Fruit fly (Drosophila melanogaster) whole organism, embryonic: Measurements from ENCODE around the gene Art4.

ENCODE experiments used
- Atf3 ChIP-seq: fragments of 200-800 bp; sonication (Bioruptor generic); optimal IDR thresholded peaks from 3 replicates; lab custom pipeline; 2016; ENCODE audit warnings: missing biosample characterization, missing genetic modification characterization
- CG10267 ChIP-seq: fragments of 200-800 bp; sonication (Bioruptor generic); optimal IDR thresholded peaks from 2 replicates; lab custom pipeline; 2018; ENCODE audit warnings: missing biosample characterization, mild to moderate bottlenecking, missing genetic modification characterization, moderate library complexity
- CG10321 ChIP-seq: fragments of 200-800 bp; sonication (Bioruptor generic); IDR thresholded peaks from 2 replicates; pipeline ENCODE4 v1.3.6; 2022; ENCODE audit warnings: missing biosample characterization, missing genetic modification characterization
- CG10959 ChIP-seq: fragments of 200-800 bp; sonication (Bioruptor generic); IDR thresholded peaks from 2 replicates; pipeline ENCODE4 v1.3.6; 2022; ENCODE audit warnings: missing biosample characterization, missing genetic modification characterization
- CG11093 ChIP-seq: fragments of 200-800 bp; sonication (Bioruptor generic); IDR thresholded peaks from 3 replicates; pipeline ENCODE4 v1.3.6; 2022; ENCODE audit warnings: missing biosample characterization, missing genetic modification characterization
- CG11398 ChIP-seq: fragments of 200-800 bp; sonication (Bioruptor generic); optimal IDR thresholded peaks from 2 replicates; lab custom pipeline; 2016; ENCODE audit warnings: missing biosample characterization, missing genetic modification characterization
- CG11504 ChIP-seq: fragments of 200-800 bp; sonication (Bioruptor generic); optimal IDR thresholded peaks from 3 replicates; lab custom pipeline; 2019; ENCODE audit warnings: missing biosample characterization, mild to moderate bottlenecking, missing genetic modification characterization, moderate library complexity
- CG11560 ChIP-seq: fragments of 200-800 bp; sonication (Bioruptor generic); IDR thresholded peaks from 3 replicates; pipeline ENCODE4 v1.3.6; 2022; ENCODE audit warnings: missing biosample characterization, missing genetic modification characterization
- CG12391 ChIP-seq: fragments of 200-800 bp; sonication (Bioruptor generic); optimal IDR thresholded peaks from 3 replicates; lab custom pipeline; 2018; ENCODE audit warnings: missing biosample characterization, mild to moderate bottlenecking, missing genetic modification characterization, moderate library complexity
- CG1529 ChIP-seq: fragments of 200-800 bp; sonication (Bioruptor generic); optimal IDR thresholded peaks from 3 replicates; lab custom pipeline; 2018; ENCODE audit warnings: missing biosample characterization, missing genetic modification characterization
- CG42726 ChIP-seq: fragments of 200-800 bp; sonication (Bioruptor generic); IDR thresholded peaks from 2 replicates; pipeline ENCODE4 v1.3.6; 2022; ENCODE audit warnings: missing biosample characterization, missing genetic modification characterization; ENCODE audit not compliant: partially characterized antibody
- CG6813 ChIP-seq: fragments of 200-800 bp; sonication (Bioruptor generic); optimal IDR thresholded peaks from 2 replicates; lab custom pipeline; 2017; ENCODE audit warnings: missing biosample characterization, missing genetic modification characterization, mild to moderate bottlenecking, moderate library complexity, missing genetic modification reagents
- CG8478 ChIP-seq: fragments of >200 bp; optimal IDR thresholded peaks from 2 replicates; lab custom pipeline; 2018
- CrebB ChIP-seq: fragments of 200-800 bp; sonication (Bioruptor generic); optimal IDR thresholded peaks from 3 replicates; lab custom pipeline; 2018; ENCODE audit warnings: missing biosample characterization, mild to moderate bottlenecking, missing genetic modification characterization
- Dad ChIP-seq: fragments of 200-800 bp; sonication (Bioruptor generic); optimal IDR thresholded peaks from 3 replicates; lab custom pipeline; 2016; ENCODE audit warnings: missing biosample characterization, missing genetic modification characterization
- Deaf1 ChIP-seq: fragments of 200-800 bp; optimal IDR thresholded peaks from 3 replicates; lab custom pipeline; 2019; ENCODE audit warnings: missing biosample characterization, mild to moderate bottlenecking, missing genetic modification characterization, moderate library complexity
- Drgx ChIP-seq: fragments of 200-800 bp; sonication (Bioruptor generic); IDR thresholded peaks from 2 replicates; pipeline ENCODE4 v1.3.6; 2022; ENCODE audit warnings: missing biosample characterization, missing genetic modification characterization
- Ets65A ChIP-seq: fragments of 200-800 bp; sonication (Bioruptor generic); peaks from one replicate; lab custom pipeline; 2016; ENCODE audit warnings: missing biosample characterization, missing genetic modification characterization
- H15 ChIP-seq: fragments of 200-800 bp; sonication (Bioruptor generic); IDR thresholded peaks from 3 replicates; pipeline ENCODE4 v1.3.6; 2022; ENCODE audit warnings: missing biosample characterization, missing genetic modification characterization
- Nf-YC ChIP-seq: fragments of 200-800 bp; optimal IDR thresholded peaks from 3 replicates; lab custom pipeline; 2019; ENCODE audit warnings: missing biosample characterization, mild to moderate bottlenecking, missing genetic modification characterization, moderate library complexity
- Pdp1 ChIP-seq, 2 experiments: fragments of 200-800 bp; sonication (Bioruptor generic); optimal IDR thresholded peaks; 3 replicates each; lab custom pipeline; 2016; ENCODE audit warnings: missing biosample characterization in 2 of 2, missing genetic modification characterization in 2 of 2, mild to moderate bottlenecking in 1 of 2, moderate library complexity in 1 of 2
- Trl ChIP-seq, 3 experiments: fragments of >200 bp in 2 of 3; fragments of 200-800 bp in 1 of 3; sonication (Bioruptor generic) in 1 of 3; optimal IDR thresholded peaks; 2 replicates in 1 of 3; 3 replicates in 2 of 3; lab custom pipeline; 2016 to 2017; ENCODE audit warnings: missing biosample characterization in 1 of 3, missing genetic modification characterization in 1 of 3
- bigmax ChIP-seq: fragments of 200-800 bp; sonication (Bioruptor generic); optimal IDR thresholded peaks from 2 replicates; lab custom pipeline; 2018; ENCODE audit warnings: missing biosample characterization, mild to moderate bottlenecking, missing genetic modification characterization
- bsh ChIP-seq, 2 experiments: fragments of 200-800 bp; sonication (Bioruptor generic); optimal IDR thresholded peaks; 2 replicates each; lab custom pipeline; 2017 to 2018; ENCODE audit warnings: mild to moderate bottlenecking in 2 of 2, missing biosample characterization in 2 of 2, missing genetic modification characterization in 2 of 2, moderate library complexity in 1 of 2
- emc ChIP-seq: fragments of 200-800 bp; sonication (Bioruptor generic); optimal IDR thresholded peaks from 2 replicates; lab custom pipeline; 2016; ENCODE audit warnings: missing biosample characterization, missing genetic modification characterization
- fd3F ChIP-seq: fragments of 200-800 bp; sonication (Bioruptor generic); optimal IDR thresholded peaks from 2 replicates; lab custom pipeline; 2018; ENCODE audit warnings: missing biosample characterization, mild to moderate bottlenecking, missing genetic modification characterization, moderate library complexity
- inv ChIP-seq: fragments of 200-800 bp; sonication (Bioruptor generic); IDR thresholded peaks from 2 replicates; pipeline ENCODE4 v1.3.6; 2022; ENCODE audit warnings: missing biosample characterization, missing genetic modification characterization; ENCODE audit not compliant: partially characterized antibody
- lbe ChIP-seq: fragments of 200-800 bp; sonication (Bioruptor generic); optimal IDR thresholded peaks from 2 replicates; lab custom pipeline; 2016; ENCODE audit warnings: missing biosample characterization, mild to moderate bottlenecking, missing genetic modification characterization
- nmo ChIP-seq: fragments of 200-800 bp; sonication (Bioruptor generic); optimal IDR thresholded peaks from 2 replicates; lab custom pipeline; 2018; ENCODE audit warnings: missing biosample characterization, mild to moderate bottlenecking, missing genetic modification characterization, moderate library complexity
- nom ChIP-seq: fragments of 200-800 bp; sonication (Bioruptor generic); optimal IDR thresholded peaks from 2 replicates; lab custom pipeline; 2017; ENCODE audit warnings: missing biosample characterization, missing genetic modification characterization, mild to moderate bottlenecking, moderate library complexity, missing genetic modification reagents
- ranshi ChIP-seq: fragments of 200-800 bp; sonication (Bioruptor generic); IDR thresholded peaks from 2 replicates; pipeline ENCODE4 v1.3.6; 2022; ENCODE audit warnings: missing biosample characterization, missing genetic modification characterization
- ssp ChIP-seq: fragments of 200-800 bp; sonication (Bioruptor generic); IDR thresholded peaks from 2 replicates; pipeline ENCODE4 v1.3.6; 2022; ENCODE audit warnings: missing biosample characterization, missing genetic modification characterization
- twi ChIP-seq: fragments of 200-800 bp; optimal IDR thresholded peaks from 2 replicates; lab custom pipeline; 2019; ENCODE audit warnings: missing biosample characterization, mild to moderate bottlenecking, missing genetic modification characterization, moderate library complexity

Gene Art4

DNA sequence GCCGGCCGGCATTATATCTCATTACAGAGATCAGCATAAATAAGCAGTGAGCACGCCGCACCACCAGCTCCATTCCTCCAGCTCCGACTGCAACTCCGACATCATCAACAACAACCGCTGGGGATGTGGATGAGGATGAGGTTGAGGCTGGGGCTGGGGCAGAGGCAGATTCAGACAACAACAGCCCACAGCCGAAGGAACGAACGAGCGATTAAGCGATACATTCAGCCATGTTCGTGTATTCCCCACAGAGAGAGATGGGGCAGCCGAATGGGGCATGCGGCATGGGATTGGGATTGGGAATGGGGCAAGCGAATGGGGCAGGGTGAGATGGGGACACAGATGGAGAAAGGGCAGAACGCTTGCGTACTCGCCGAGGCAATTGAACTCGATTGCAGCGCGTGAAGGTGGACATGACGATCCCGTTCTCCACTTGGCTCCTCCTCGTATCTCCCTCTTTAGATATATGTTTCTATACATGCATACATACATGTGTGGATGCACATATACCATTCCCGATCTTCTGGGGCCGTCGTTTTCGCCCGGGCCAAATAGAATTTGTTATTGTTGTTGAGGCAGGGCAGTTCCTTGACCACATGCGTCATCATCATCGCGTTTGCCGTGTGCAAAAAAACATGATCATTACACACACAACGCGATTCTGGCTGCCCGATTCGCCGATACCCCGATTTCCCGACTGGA is 21.1 kb downstream of the Art4 start:
- no peak for TF ChIP-seq CG12391 (tag; lab: Kevin White, UChicago)
- peak; percentile 12 for TF ChIP-seq CG8478 (lab: Kevin White, UChicago)
- peak; percentile 56 for TF ChIP-seq Deaf1 (tag; lab: Kevin White, UChicago)
- no peak for TF ChIP-seq Nf-YC (tag; lab: Kevin White, UChicago)
- TF ChIP-seq Dad (GFP tag; lab: Kevin White, UChicago) = no peak
- TF ChIP-seq bigmax (GFP tag; lab: Kevin White, UChicago) = no peak
- TF ChIP-seq CG11560 (tag; lab: Robert Waterston, UW) = 0 out of 3 replicates have a peak, but pooled peaks have one; percentile 9
- TF ChIP-seq CG42726 = no peak
- TF ChIP-seq inv (GFP tag; lab: Robert Waterston, UW) = no peak
- TF ChIP-seq ranshi (GFP tag; lab: Robert Waterston, UW) = no peak
- TF ChIP-seq twi (tag; lab: Kevin White, UChicago) = no peak
- no peak for TF ChIP-seq H15
- no peak for TF ChIP-seq CG10321 (GFP tag; lab: Robert Waterston, UW)
- no peak for TF ChIP-seq CG10959 (GFP tag; lab: Robert Waterston, UW)

DNA sequence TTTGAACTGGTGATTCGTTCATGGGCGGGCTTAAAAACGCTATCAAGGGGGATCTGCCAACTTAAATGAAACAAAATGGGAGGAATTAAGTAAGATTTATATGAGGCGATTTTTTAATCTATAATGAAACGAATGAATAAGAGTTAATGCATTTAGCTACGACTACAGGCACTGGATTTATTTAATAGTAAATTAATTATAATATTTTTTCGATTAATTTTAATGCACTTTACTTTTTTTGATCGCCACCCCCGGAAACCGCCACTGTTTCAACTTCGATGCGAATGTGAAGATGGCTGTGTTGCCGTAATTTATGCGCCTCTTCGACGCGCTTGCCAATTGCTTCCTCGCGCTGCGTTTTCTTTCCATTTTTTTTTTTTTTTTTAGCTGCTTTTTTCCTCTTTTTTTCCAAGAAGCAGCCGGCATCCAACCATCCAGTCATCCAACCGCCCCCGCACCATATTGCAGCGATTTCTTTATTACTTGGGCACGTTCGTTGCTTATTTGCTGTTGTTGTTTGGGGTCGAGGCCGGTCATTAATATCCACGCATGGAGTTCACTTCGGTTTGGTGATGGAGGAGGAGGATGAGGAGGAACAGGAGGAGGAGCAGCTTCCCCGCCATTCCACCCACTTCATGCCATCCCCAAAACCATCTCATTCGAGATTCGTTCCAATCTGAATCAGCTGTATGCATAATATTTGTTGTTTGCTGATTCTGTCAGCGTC is 22.5 kb downstream of the Art4 start:
- TF ChIP-seq nom (GFP tag; lab: Kevin White, UChicago) (peak; percentile 85), ssp (GFP tag; lab: Robert Waterston, UW) (no peak), Ets65A (GFP tag; lab: Kevin White, UChicago) (peak; percentile 26), bsh (GFP tag; optimal IDR thresholded peaks at IDR 0.05; lab: Kevin White, UChicago) (peak in 1 of 2 experiments; percentile 62), nmo (GFP tag; lab: Kevin White, UChicago) (no peak), CrebB (tag; lab: Kevin White, UChicago) (no peak)
- TF ChIP-seq, all 482 proteins: peak for 3

DNA sequence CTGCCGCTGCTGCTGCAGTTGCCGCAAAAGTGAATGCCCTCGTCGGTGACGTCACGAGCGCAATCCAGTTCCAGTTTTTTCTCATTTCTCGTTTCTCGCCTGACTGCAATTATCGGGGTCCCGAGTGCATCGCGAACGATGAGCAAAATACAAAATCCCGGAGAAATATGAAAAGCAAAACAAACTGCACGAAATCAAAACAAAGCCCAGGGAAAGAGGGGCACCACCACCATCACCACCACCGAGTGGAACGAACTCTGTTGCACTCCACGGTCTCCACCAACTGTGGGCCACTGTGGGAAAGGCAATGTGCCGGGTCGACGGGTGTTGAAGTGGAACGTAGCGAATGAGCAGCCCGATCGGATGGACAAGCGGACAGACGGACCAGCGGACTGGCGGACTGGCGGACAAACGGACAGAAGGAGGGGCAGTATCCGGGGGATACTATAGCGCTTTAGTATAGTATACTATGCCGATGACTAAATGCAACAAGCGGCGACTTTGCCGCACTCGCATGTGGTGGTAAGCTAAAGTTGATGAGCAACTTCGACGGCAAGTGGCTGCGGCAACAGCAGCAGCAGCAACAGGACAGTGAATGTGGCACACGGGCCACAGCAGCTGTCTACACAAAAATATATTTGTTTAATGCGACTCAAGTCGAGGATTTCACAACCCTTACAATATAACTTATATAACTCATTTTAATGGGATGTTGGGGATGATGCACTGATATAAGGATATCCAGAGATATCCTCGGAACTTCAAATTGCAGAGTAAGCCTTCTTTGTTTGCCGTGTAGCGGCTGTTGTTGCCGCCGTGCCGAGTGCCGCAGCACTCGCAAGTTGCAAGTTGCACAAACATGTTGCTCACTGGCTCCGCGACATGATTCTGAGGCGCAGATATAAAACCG is 24.4 kb downstream of the Art4 start:
- TF ChIP-seq fd3F (GFP tag; lab: Kevin White, UChicago) (no peak), CG1529 (GFP tag; lab: Kevin White, UChicago) (no peak), Drgx (GFP tag; lab: Robert Waterston, UW) (peak; percentile 91), CG11504 (peak; percentile 39), CG11398 (GFP tag; lab: Kevin White, UChicago) (no peak), lbe (peak; percentile 16), Pdp1 (GFP tag; optimal IDR thresholded peaks at IDR 0.05; lab: Kevin White, UChicago) (peak in 1 of 2 experiments; percentile 69), bsh (GFP tag; optimal IDR thresholded peaks at IDR 0.05; lab: Kevin White, UChicago) (peak in 1 of 2 experiments; percentile 90), emc (GFP tag; lab: Kevin White, UChicago) (no peak)

DNA sequence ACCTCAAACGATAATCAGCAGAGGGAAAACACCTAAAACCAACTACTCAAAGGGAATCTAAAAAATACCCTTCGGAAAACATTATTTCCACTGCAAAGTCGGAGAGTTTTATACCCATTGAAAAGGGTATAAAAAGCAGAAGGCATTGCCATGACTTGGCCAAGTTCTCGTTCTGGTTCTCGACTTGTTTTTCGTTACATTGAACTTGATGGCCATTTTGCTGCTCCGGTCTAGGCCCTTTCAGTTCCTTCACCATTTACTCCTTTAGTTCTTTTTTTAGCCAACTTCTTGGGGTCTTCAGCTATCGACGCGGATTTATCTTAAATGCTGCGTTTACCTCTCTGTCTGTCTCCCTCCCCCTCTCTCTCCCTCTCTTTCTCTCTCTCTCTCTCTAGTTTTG is 25.9 kb downstream of the Art4 start:
- TF ChIP-seq nom (GFP tag; lab: Kevin White, UChicago) = peak; percentile 5
- no peak for TF ChIP-seq CG10267 (tag; lab: Kevin White, UChicago)
- no peak for TF ChIP-seq Atf3 (GFP tag; lab: Kevin White, UChicago)
- 0 out of 3 replicates have a peak, but pooled peaks have one; percentile 12 for TF ChIP-seq CG11093 (GFP tag; lab: Robert Waterston, UW)
- TF ChIP-seq Trl (optimal IDR thresholded peaks at IDR 0.05; lab: Kevin White, UChicago) = peak; percentile 1 to 26
- no peak for TF ChIP-seq Trl (GFP tag; optimal IDR thresholded peaks at IDR 0.05; lab: Kevin White, UChicago)
- TF ChIP-seq CG6813 = no peak
- TF ChIP-seq, all 482 proteins: peak for 3
